Fruit fly (Drosophila melanogaster) whole organism, prepupa: ENCODE results near the gene hth.

Experiments
- Blimp-1 ChIP-seq: fragments of 200-800 bp; sonication (Bioruptor generic); optimal IDR thresholded peaks from 3 replicates; lab custom pipeline; 2017; ENCODE audit warnings: missing biosample characterization, missing genetic modification characterization, mild to moderate bottlenecking, moderate library complexity, missing genetic modification reagents
- CG10631 ChIP-seq: fragments of 200-800 bp; sonication (Bioruptor generic); optimal IDR thresholded peaks from 2 replicates; lab custom pipeline; 2016; ENCODE audit warnings: missing biosample characterization, missing genetic modification characterization
- CG11294 ChIP-seq: fragments of 200-800 bp; sonication (Bioruptor generic); IDR thresholded peaks from 2 replicates; pipeline ENCODE4 v1.3.6; 2022; ENCODE audit warnings: missing biosample characterization, missing genetic modification characterization
- CG11902 ChIP-seq: fragments of 200-800 bp; sonication (Bioruptor generic); optimal IDR thresholded peaks from 3 replicates; lab custom pipeline; 2016; ENCODE audit warnings: missing biosample characterization, missing genetic modification characterization
- CG15336 ChIP-seq: fragments of 200-800 bp; sonication (Bioruptor generic); IDR thresholded peaks from 2 replicates; pipeline ENCODE4 v1.3.6; 2022; ENCODE audit warnings: missing biosample characterization, missing genetic modification characterization
- CG1621 ChIP-seq: fragments of 200-800 bp; sonication (Bioruptor generic); optimal IDR thresholded peaks from 3 replicates; lab custom pipeline; 2018; ENCODE audit warnings: missing biosample characterization, mild to moderate bottlenecking, missing genetic modification characterization
- CG32006 ChIP-seq: fragments of 200-800 bp; sonication (Bioruptor generic); optimal IDR thresholded peaks from 3 replicates; lab custom pipeline; 2017; ENCODE audit warnings: missing biosample characterization, mild to moderate bottlenecking, missing genetic modification characterization
- CG34406 ChIP-seq: fragments of 200-800 bp; sonication (Bioruptor generic); optimal IDR thresholded peaks from 3 replicates; lab custom pipeline; 2016; ENCODE audit warnings: missing biosample characterization, missing genetic modification characterization
- CG4318 ChIP-seq: fragments of 200-800 bp; sonication (Bioruptor generic); optimal IDR thresholded peaks from 3 replicates; lab custom pipeline; 2017; ENCODE audit warnings: missing biosample characterization, mild to moderate bottlenecking, missing genetic modification characterization
- CG6163 ChIP-seq: fragments of 200-800 bp; sonication (Bioruptor generic); IDR thresholded peaks from 3 replicates; pipeline ENCODE4 v1.3.6; 2022; ENCODE audit warnings: missing biosample characterization, missing genetic modification characterization
- CG6276 ChIP-seq: fragments of 200-800 bp; sonication (Bioruptor generic); optimal IDR thresholded peaks from 2 replicates; lab custom pipeline; 2017; ENCODE audit warnings: missing biosample characterization, mild to moderate bottlenecking, missing genetic modification characterization
- CG6792 ChIP-seq: fragments of 200-800 bp; sonication (Bioruptor generic); optimal IDR thresholded peaks from 3 replicates; lab custom pipeline; 2016; ENCODE audit warnings: missing biosample characterization, missing genetic modification characterization
- CG6808 ChIP-seq: fragments of 200-800 bp; sonication (Bioruptor generic); optimal IDR thresholded peaks from 3 replicates; lab custom pipeline; 2017; ENCODE audit warnings: missing biosample characterization, missing genetic modification characterization, mild to moderate bottlenecking, moderate library complexity, missing genetic modification reagents
- CG7368 ChIP-seq: fragments of 200-800 bp; sonication (Bioruptor generic); optimal IDR thresholded peaks from 3 replicates; lab custom pipeline; 2016; ENCODE audit warnings: missing biosample characterization, missing genetic modification characterization
- CG8119 ChIP-seq: fragments of 200-800 bp; sonication (Bioruptor generic); IDR thresholded peaks from 3 replicates; pipeline ENCODE4 v1.3.6; 2022; ENCODE audit warnings: missing biosample characterization, missing genetic modification characterization
- CG8319 ChIP-seq: fragments of 200-800 bp; sonication (Bioruptor generic); optimal IDR thresholded peaks from 3 replicates; lab custom pipeline; 2016; ENCODE audit warnings: missing biosample characterization, missing genetic modification characterization
- CG9139 ChIP-seq: fragments of 200-800 bp; sonication (Bioruptor generic); optimal IDR thresholded peaks from 3 replicates; lab custom pipeline; 2017; ENCODE audit warnings: missing biosample characterization, mild to moderate bottlenecking, missing genetic modification characterization
- Eip78C ChIP-seq: fragments of 200-800 bp; sonication (Bioruptor generic); peaks from one replicate; lab custom pipeline; 2016; ENCODE audit warnings: missing biosample characterization, missing genetic modification characterization
- Ets21C ChIP-seq: fragments of 200-800 bp; sonication (Bioruptor generic); optimal IDR thresholded peaks from 3 replicates; lab custom pipeline; 2016; ENCODE audit warnings: missing biosample characterization, missing genetic modification characterization
- Gug ChIP-seq: fragments of 200-800 bp; sonication (Bioruptor generic); IDR thresholded peaks from 2 replicates; pipeline ENCODE4 v1.3.6; 2022; ENCODE audit warnings: missing biosample characterization, missing genetic modification characterization
- Hr38 ChIP-seq: sonication (Bioruptor generic); optimal IDR thresholded peaks from 2 replicates; lab custom pipeline; 2016; ENCODE audit warnings: missing biosample characterization, missing genetic modification characterization
- Hr39 ChIP-seq: fragments of 200-800 bp; sonication (Bioruptor generic); optimal IDR thresholded peaks from 2 replicates; lab custom pipeline; 2016; ENCODE audit warnings: missing biosample characterization, missing genetic modification characterization
- Hr4 ChIP-seq: fragments of 200-800 bp; sonication (Bioruptor generic); optimal IDR thresholded peaks from 3 replicates; lab custom pipeline; 2016; ENCODE audit warnings: missing biosample characterization, missing genetic modification characterization
- Lpt ChIP-seq: fragments of 200-800 bp; sonication (Bioruptor generic); optimal IDR thresholded peaks from 3 replicates; lab custom pipeline; 2016; ENCODE audit warnings: missing biosample characterization, missing genetic modification characterization
- Met ChIP-seq: fragments of 200-800 bp; sonication (Bioruptor generic); optimal IDR thresholded peaks from 3 replicates; lab custom pipeline; 2016; ENCODE audit warnings: missing biosample characterization, missing genetic modification characterization
- OdsH ChIP-seq: fragments of 200-800 bp; sonication (Bioruptor generic); optimal IDR thresholded peaks from 3 replicates; lab custom pipeline; 2016; ENCODE audit warnings: missing biosample characterization, missing genetic modification characterization
- Sox102F ChIP-seq: fragments of 200-800 bp; sonication (Bioruptor generic); optimal IDR thresholded peaks from 2 replicates; lab custom pipeline; 2016; ENCODE audit warnings: missing biosample characterization, mild to moderate bottlenecking, missing genetic modification characterization
- Sox14 ChIP-seq: fragments of 200-800 bp; sonication (Bioruptor generic); optimal IDR thresholded peaks from 3 replicates; lab custom pipeline; 2016; ENCODE audit warnings: missing biosample characterization, missing genetic modification characterization
- Sox15 ChIP-seq: fragments of 200-800 bp; sonication (Bioruptor generic); optimal IDR thresholded peaks from 3 replicates; lab custom pipeline; 2016; ENCODE audit warnings: missing biosample characterization, missing genetic modification characterization
- eg ChIP-seq: fragments of 200-800 bp; sonication (Bioruptor generic); IDR thresholded peaks from 3 replicates; pipeline ENCODE4 v1.3.6; 2022; ENCODE audit warnings: missing biosample characterization, missing genetic modification characterization
- esn ChIP-seq: fragments of 200-800 bp; sonication (Bioruptor generic); optimal IDR thresholded peaks from 2 replicates; lab custom pipeline; 2016; ENCODE audit warnings: missing biosample characterization, mild to moderate bottlenecking, missing genetic modification characterization, moderate library complexity
- fd59A ChIP-seq: fragments of 200-800 bp; sonication (Bioruptor generic); optimal IDR thresholded peaks from 2 replicates; lab custom pipeline; 2017; ENCODE audit warnings: missing biosample characterization, mild to moderate bottlenecking, missing genetic modification characterization, missing genetic modification reagents
- fd85E ChIP-seq: fragments of 200-800 bp; sonication (Bioruptor generic); optimal IDR thresholded peaks from 3 replicates; lab custom pipeline; 2016; ENCODE audit warnings: missing biosample characterization, missing genetic modification characterization
- lz ChIP-seq: fragments of 200-800 bp; sonication (Bioruptor generic); optimal IDR thresholded peaks from 3 replicates; lab custom pipeline; 2016; ENCODE audit warnings: missing biosample characterization, missing genetic modification characterization
- pdm3 ChIP-seq: fragments of 200-800 bp; sonication (Bioruptor generic); optimal IDR thresholded peaks from 3 replicates; lab custom pipeline; 2016; ENCODE audit warnings: missing biosample characterization, missing genetic modification characterization
- salr ChIP-seq, 2 experiments: fragments of 200-800 bp; sonication (Bioruptor generic); optimal IDR thresholded peaks; 3 replicates each; lab custom pipeline; 2016 to 2018; ENCODE audit warnings: missing biosample characterization in 2 of 2, missing genetic modification characterization in 2 of 2, mild to moderate bottlenecking in 1 of 2
- spab ChIP-seq: fragments of 200-800 bp; sonication (Bioruptor generic); optimal IDR thresholded peaks from 2 replicates; lab custom pipeline; 2017; ENCODE audit warnings: missing biosample characterization, mild to moderate bottlenecking, missing genetic modification characterization, missing genetic modification reagents
- ss ChIP-seq, 2 experiments: fragments of 200-800 bp; sonication (Bioruptor generic); optimal IDR thresholded peaks; 2 replicates in 1 of 2; 3 replicates in 1 of 2; lab custom pipeline; 2017 to 2018; ENCODE audit warnings: mild to moderate bottlenecking in 2 of 2, missing biosample characterization in 2 of 2, missing genetic modification characterization in 2 of 2, moderate library complexity in 1 of 2
- svp ChIP-seq: fragments of 200-800 bp; sonication (Bioruptor generic); peaks from one replicate; lab custom pipeline; 2016; ENCODE audit warnings: missing biosample characterization, missing genetic modification characterization
- vri ChIP-seq: fragments of 200-800 bp; sonication (Bioruptor generic); optimal IDR thresholded peaks from 3 replicates; lab custom pipeline; 2016; ENCODE audit warnings: missing biosample characterization, mild to moderate bottlenecking, missing genetic modification characterization

The hth gene

dm6 chr3R:10560575-10560974 lies 78.8 kb downstream of the hth start (continued):
- TF ChIP-seq spab (GFP tag; lab: Kevin White, UChicago) (no peak), Sox14 (GFP tag; lab: Kevin White, UChicago) (peak; percentile 3), CG32006 (peak; percentile 52), Hr4 (GFP tag; lab: Kevin White, UChicago) (peak; percentile 56), CG8119 (GFP tag; lab: Robert Waterston, UW) (peak; percentile 41; the same call in 1 of the 3 replicates), Gug (GFP tag; lab: Robert Waterston, UW) (peak; percentile 41; the same call in 1 of the 2 replicates), Hr38 (no peak), CG8319 (GFP tag; lab: Kevin White, UChicago) (no peak), ss (GFP tag; optimal IDR thresholded peaks at IDR 0.05; lab: Kevin White, UChicago) (no peak), CG9139 (GFP tag; lab: Kevin White, UChicago) (no peak), Eip78C (GFP tag; lab: Kevin White, UChicago) (peak; percentile 69), esn (GFP tag; lab: Kevin White, UChicago) (peak; percentile 24), CG11902 (no peak), Sox102F (GFP tag; lab: Kevin White, UChicago) (peak; percentile 5), CG10631 (peak; percentile 16), fd85E (GFP tag; lab: Kevin White, UChicago) (no peak), fd59A (no peak), CG6792 (GFP tag; lab: Kevin White, UChicago) (no peak), salr (GFP tag; optimal IDR thresholded peaks at IDR 0.05; lab: Kevin White, UChicago) (no peak), Met (GFP tag; lab: Kevin White, UChicago) (no peak), CG34406 (peak; percentile 3), Blimp-1 (GFP tag; lab: Kevin White, UChicago) (no peak), lz (no peak), Hr39 (peak; percentile 35), CG4318 (GFP tag; lab: Kevin White, UChicago) (peak; percentile 22), CG6808 (GFP tag; lab: Kevin White, UChicago) (no peak), pdm3 (GFP tag; lab: Kevin White, UChicago) (peak; percentile 29), CG6276 (GFP tag; lab: Kevin White, UChicago) (no peak), vri (no peak), eg (GFP tag; lab: Robert Waterston, UW) (peak; percentile 78), CG6163 (GFP tag; lab: Robert Waterston, UW) (peak; percentile 67; the same call in 2 of the 3 replicates), CG1621 (tag; lab: Kevin White, UChicago) (no peak), Sox15 (GFP tag; lab: Kevin White, UChicago) (no peak), OdsH (GFP tag; lab: Kevin White, UChicago) (peak; percentile 52), CG15336 (peak; percentile 70), Ets21C (GFP tag; lab: Kevin White, UChicago) (no peak), Lpt (GFP tag; lab: Kevin White, UChicago) (peak; percentile 34), CG7368 (GFP tag; lab: Kevin White, UChicago) (no peak)

DNA sequence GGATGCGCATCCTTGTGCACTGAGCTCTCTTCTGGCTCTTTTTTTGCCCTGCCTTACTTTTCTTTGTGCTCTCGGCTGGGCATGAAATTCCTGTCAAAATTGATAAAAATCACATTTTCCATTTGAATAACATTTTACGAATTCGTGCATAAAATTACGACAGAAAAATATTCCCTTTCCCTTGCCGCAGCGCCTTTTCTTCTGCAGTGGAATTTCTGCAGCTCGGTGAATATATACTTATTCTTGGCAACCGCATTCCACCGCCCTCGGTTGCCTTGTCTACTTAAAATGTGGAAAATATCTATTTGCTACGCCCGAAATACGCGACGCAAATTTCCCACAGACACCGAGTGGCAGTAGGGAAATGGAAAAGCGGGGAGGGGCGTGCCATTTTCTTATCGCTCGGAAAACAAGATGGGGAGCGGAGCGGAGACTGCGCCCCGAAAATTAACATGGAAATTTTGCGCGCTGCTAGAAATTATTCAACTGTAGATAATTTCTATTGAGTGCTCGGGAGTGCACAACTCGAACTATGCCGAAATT lies 79.4 kb downstream of the hth start:
- TF ChIP-seq salr (GFP tag; optimal IDR thresholded peaks at IDR 0.05; lab: Kevin White, UChicago) (no peak), svp (peak; percentile 44)
- TF ChIP-seq, all 60 proteins: peak for 1

dm6 chr3R:10559164-10559563 lies 80.2 kb downstream of the hth start:
- TF ChIP-seq CG11294 = no peak
- no peak for TF ChIP-seq CG6163 (GFP tag; lab: Robert Waterston, UW)
- no peak for TF ChIP-seq CG7368 (GFP tag; lab: Kevin White, UChicago)
